Fruit fly (Drosophila melanogaster): ENCODE measurements around the gene UGP.

dm6 chr3L:9355555-9355954, 3.2 kb downstream of the UGP start:
- no peak for TF ChIP-seq h (optimal IDR thresholded peaks at IDR 0.05)
- no peak for TF ChIP-seq ttk (optimal IDR thresholded peaks at IDR 0.05)
- no peak for TF ChIP-seq Myc (optimal IDR thresholded peaks at IDR 0.05)
- no peak for TF ChIP-seq Sin3A (optimal IDR thresholded peaks at IDR 0.05)
- TF ChIP-seq psq (optimal IDR thresholded peaks at IDR 0.05) = no peak

Measured in Kc167 (cell line).